1 fruit fly cellular context compared by ENCODE assay signal in genomic region chr3R:19644094-19644900, dm6.
TF ChIP-seq lines count a peak whose summit lies in the region.

Vha13 (minus strand) TSS chr3R:19644386.

TF ChIP-seq in whole organism, embryonic, 481 proteins besides CTCF, POLR2A, EP300 and RAD21 (continued from another document):
- TF ChIP-seq sna (GFP tag; IDR thresholded peaks at IDR 0.05; lab: Robert Waterston, UW; ENCODE audit: partially characterized antibody) (no peak; the same call in none of the 2 replicates), CG8388 (GFP tag; optimal IDR thresholded peaks at IDR 0.05; lab: Kevin White, UChicago) (no peak), CG4617 (GFP tag; optimal IDR thresholded peaks at IDR 0.05; lab: Kevin White, UChicago; ENCODE audit: borderline replicate concordance) (peak; percentile 34), Med (GFP tag; lab: Kevin White, UChicago) (peak; percentile 91), CG8290 (GFP tag; optimal IDR thresholded peaks at IDR 0.05; lab: Kevin White, UChicago) (no peak), CG8290 (tag; optimal IDR thresholded peaks at IDR 0.05; lab: Kevin White, UChicago) (peak in 1 of 2 experiments; percentile 87), PHDP (tag; optimal IDR thresholded peaks at IDR 0.05; lab: Kevin White, UChicago) (peak; percentile 22), lmd (GFP tag; IDR thresholded peaks at IDR 0.05; lab: Robert Waterston, UW) (peak; percentile 51), trem (tag; optimal IDR thresholded peaks at IDR 0.05; lab: Kevin White, UChicago) (no peak), CG4820 (GFP tag; optimal IDR thresholded peaks at IDR 0.05; lab: Kevin White, UChicago) (peak; percentile 35), HLH4C (GFP tag; IDR thresholded peaks at IDR 0.05; lab: Robert Waterston, UW; ENCODE audit: partially characterized antibody) (peak; percentile 7; the same call in 1 of the 3 replicates), Hey (tag; optimal IDR thresholded peaks at IDR 0.05; lab: Kevin White, UChicago) (no peak), CoRest (tag; optimal IDR thresholded peaks at IDR 0.05; lab: Kevin White, UChicago) (peak; percentile 35), crol (GFP tag; IDR thresholded peaks at IDR 0.05; lab: Robert Waterston, UW) (peak; percentile 82), Bgb (GFP tag; IDR thresholded peaks at IDR 0.05; lab: Robert Waterston, UW; ENCODE audit: partially characterized antibody) (peak; percentile 79), CG10267 (tag; optimal IDR thresholded peaks at IDR 0.05; lab: Kevin White, UChicago) (no peak), Mes4 (GFP tag; optimal IDR thresholded peaks at IDR 0.05; lab: Kevin White, UChicago) (no peak), mld (GFP tag; IDR thresholded peaks at IDR 0.05; lab: Robert Waterston, UW; ENCODE audit: partially characterized antibody) (peak; percentile 48; the same call in 1 of the 3 replicates), ttk (GFP tag; IDR thresholded peaks at IDR 0.05; lab: Robert Waterston, UW) (0 out of 2 replicates have a peak, but pooled peaks have one; percentile 34), CG2129 (GFP tag; IDR thresholded peaks at IDR 0.05; lab: Robert Waterston, UW; ENCODE audit: partially characterized antibody) (0 out of 2 replicates have a peak, but pooled peaks have one; percentile 11), CG11560 (tag; IDR thresholded peaks at IDR 0.05; lab: Robert Waterston, UW) (0 out of 3 replicates have a peak, but pooled peaks have one; percentile 9), Dek (tag; optimal IDR thresholded peaks at IDR 0.05; lab: Kevin White, UChicago) (peak; percentile 42), Taf1 (GFP tag; IDR thresholded peaks at IDR 0.05; lab: Robert Waterston, UW) (peak; percentile 58; the same call in 1 of the 2 replicates), CG17359 (tag; optimal IDR thresholded peaks at IDR 0.05; lab: Kevin White, UChicago) (no peak), row (GFP tag; IDR thresholded peaks at IDR 0.05; lab: Robert Waterston, UW) (peak; percentile 93), pita (GFP tag; optimal IDR thresholded peaks at IDR 0.05; lab: Kevin White, UChicago) (no peak), CG7745 (tag; optimal IDR thresholded peaks at IDR 0.05; lab: Kevin White, UChicago) (no peak), kah (GFP tag; optimal IDR thresholded peaks at IDR 0.05; lab: Kevin White, UChicago) (no peak), CG12769 (tag; optimal IDR thresholded peaks at IDR 0.05; lab: Kevin White, UChicago) (peak; percentile 55), chif (GFP tag; optimal IDR thresholded peaks at IDR 0.05; lab: Kevin White, UChicago) (peak in 1 of 2 experiments; percentile 3), knrl (GFP tag; IDR thresholded peaks at IDR 0.05; lab: Robert Waterston, UW; ENCODE audit: partially characterized antibody) (peak; percentile 52), CG8924 (tag; optimal IDR thresholded peaks at IDR 0.05; lab: Kevin White, UChicago) (peak; percentile 18)
